Worm (Caenorhabditis elegans): Measurements from ENCODE around the gene thoc-2.

thoc-2 gene

DNA sequence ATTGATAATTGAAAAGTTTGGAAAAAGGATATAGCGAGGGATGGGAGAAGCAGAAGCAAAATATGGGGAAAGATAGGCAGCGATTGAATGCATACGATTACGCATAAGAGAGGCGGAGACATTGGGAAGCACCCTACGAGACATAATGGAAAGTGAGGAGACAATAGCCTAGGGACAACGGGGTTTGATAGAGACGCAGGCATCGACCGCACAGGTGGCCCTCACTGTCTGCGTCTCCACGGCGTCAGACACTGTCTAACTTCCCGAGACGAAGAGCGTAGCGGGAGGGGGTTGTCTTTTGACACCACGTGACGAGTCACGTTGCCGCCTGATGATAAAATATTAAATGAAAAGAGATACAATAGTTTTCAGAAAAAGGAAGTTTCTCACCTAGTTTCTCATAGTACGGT, 53.2 kb downstream of the thoc-2 start (continued):
- TF ChIP-seq nhr-41 (GFP tag; IDR thresholded peaks at IDR 0.05) (peak; percentile 54; the same call in 1 of the 2 replicates), fkh-10 (GFP tag; optimal IDR thresholded peaks at IDR 0.05) (no peak), dmd-9 (GFP tag; IDR thresholded peaks at IDR 0.05) (peak; percentile 73; the same call in 1 of the 2 replicates), jun-1 (tag; optimal IDR thresholded peaks at IDR 0.05) (peak; percentile 27), aly-2 (tag; optimal IDR thresholded peaks at IDR 0.05) (no peak), hlh-30 (tag; optimal IDR thresholded peaks at IDR 0.05; ENCODE audit: insufficient read depth) (peak; percentile 97), arid-1 (GFP tag; conservative IDR thresholded peaks at IDR 0.05) (peak; percentile 78; the same call in 1 of the 2 replicates), egl-43 (GFP tag; IDR thresholded peaks at IDR 0.05) (peak; percentile 88), nhr-6 (tag; optimal IDR thresholded peaks at IDR 0.05) (peak; percentile 49), madf-9 (GFP tag; conservative IDR thresholded peaks at IDR 0.05) (peak; percentile 68), snpc-1.2 (GFP tag; IDR thresholded peaks at IDR 0.05) (no peak), pqm-1 (tag; optimal IDR thresholded peaks at IDR 0.05) (no peak), Y105C5A.15 (GFP tag; IDR thresholded peaks at IDR 0.05) (0 out of 2 replicates have a peak, but pooled peaks have one; percentile 25), duxl-1 (tag; optimal IDR thresholded peaks at IDR 0.05; ENCODE audit: poor library complexity) (peak; percentile 46), tra-1 (GFP tag; IDR thresholded peaks at IDR 0.05) (peak; percentile 94), mdt-29 (GFP tag; IDR thresholded peaks at IDR 0.05) (peak; percentile 86), hif-1 (tag; optimal IDR thresholded peaks at IDR 0.05) (peak; percentile 36 to 67), mxl-3 (GFP tag; optimal IDR thresholded peaks at IDR 0.05) (peak; percentile 98), T26A8.4 (GFP tag; IDR thresholded peaks at IDR 0.05) (peak; percentile 93), lin-13 (GFP tag; optimal IDR thresholded peaks at IDR 0.05) (peak; percentile 10), nhr-42 (GFP tag; IDR thresholded peaks at IDR 0.05) (peak; percentile 85), mes-2 (tag; optimal IDR thresholded peaks at IDR 0.05; ENCODE audit: poor library complexity, severe bottlenecking) (peak; percentile 55), nhr-28 (tag; optimal IDR thresholded peaks at IDR 0.05) (peak; percentile 86), ceh-28 (tag; optimal IDR thresholded peaks at IDR 0.05) (no peak), R02D3.7 (tag; optimal IDR thresholded peaks at IDR 0.05) (no peak), lin-39 (tag; optimal IDR thresholded peaks at IDR 0.05) (no peak), zag-1 (tag; optimal IDR thresholded peaks at IDR 0.05) (no peak), daf-16 (GFP tag; optimal IDR thresholded peaks at IDR 0.05) (peak; percentile 70 to 83), daf-16 (tag; optimal IDR thresholded peaks at IDR 0.05) (peak; percentile 58), ama-1 (optimal IDR thresholded peaks at IDR 0.05) (no peak), D1046.2 (GFP tag; IDR thresholded peaks at IDR 0.05) (no peak), nhr-77 (tag; optimal IDR thresholded peaks at IDR 0.05) (peak; percentile 10), unc-130 (GFP tag; optimal IDR thresholded peaks at IDR 0.05) (no peak), ces-1 (GFP tag; optimal IDR thresholded peaks at IDR 0.05) (no peak), Y75B8A.6 (GFP tag; IDR thresholded peaks at IDR 0.05) (0 out of 2 replicates have a peak, but pooled peaks have one; percentile 22), pha-4 (GFP tag; IDR thresholded peaks at IDR 0.05) (peak; percentile 92), pha-4 (tag; optimal IDR thresholded peaks at IDR 0.05) (no peak), F10B5.3 (tag; optimal IDR thresholded peaks at IDR 0.05) (peak; percentile 34), dve-1 (tag; optimal IDR thresholded peaks at IDR 0.05; ENCODE audit: insufficient read depth) (peak; percentile 88), ZK546.5 (tag; optimal IDR thresholded peaks at IDR 0.05) (no peak), nhr-102 (tag; optimal IDR thresholded peaks at IDR 0.05) (peak; percentile 92), zip-11 (GFP tag; IDR thresholded peaks at IDR 0.05) (no peak), F37D6.2 (tag; optimal IDR thresholded peaks at IDR 0.05) (peak; percentile 39), hlh-11 (tag; optimal IDR thresholded peaks at IDR 0.05) (peak; percentile 99), php-3 (GFP tag; IDR thresholded peaks at IDR 0.05) (peak; percentile 93), nhr-48 (tag; optimal IDR thresholded peaks at IDR 0.05) (peak; percentile 93), rbr-2 (tag; optimal IDR thresholded peaks at IDR 0.05) (peak; percentile 84), F49E8.2 (tag; optimal IDR thresholded peaks at IDR 0.05; ENCODE audit: borderline replicate concordance) (no peak), lir-3 (tag; optimal IDR thresholded peaks at IDR 0.05) (no peak), ceh-20 (GFP tag; IDR thresholded peaks at IDR 0.05) (peak; percentile 90), nhr-11 (tag; optimal IDR thresholded peaks at IDR 0.05) (peak; percentile 82)

Measured in whole organism, L4 larva.